Fruit fly (Drosophila melanogaster) whole organism, embryonic: ENCODE measurements around the gene BtbVII.

Source experiments
- Atf3 ChIP-seq: fragments of 200-800 bp; sonication (Bioruptor generic); optimal IDR thresholded peaks from 3 replicates; lab custom pipeline; 2016; ENCODE audit warnings: missing biosample characterization, missing genetic modification characterization
- Bteb2 ChIP-seq: fragments of 200-800 bp; sonication (Bioruptor generic); optimal IDR thresholded peaks from 2 replicates; lab custom pipeline; 2016; ENCODE audit warnings: missing biosample characterization, missing genetic modification characterization
- CG10321 ChIP-seq: fragments of 200-800 bp; sonication (Bioruptor generic); IDR thresholded peaks from 2 replicates; pipeline ENCODE4 v1.3.6; 2022; ENCODE audit warnings: missing biosample characterization, missing genetic modification characterization
- CG10431 ChIP-seq: fragments of 200-800 bp; sonication (Bioruptor generic); optimal IDR thresholded peaks from 3 replicates; lab custom pipeline; 2018; ENCODE audit warnings: missing biosample characterization, mild to moderate bottlenecking, missing genetic modification characterization
- CG11093 ChIP-seq: fragments of 200-800 bp; sonication (Bioruptor generic); IDR thresholded peaks from 3 replicates; pipeline ENCODE4 v1.3.6; 2022; ENCODE audit warnings: missing biosample characterization, missing genetic modification characterization
- CG11696 ChIP-seq: fragments of 200-800 bp; sonication (Bioruptor generic); IDR thresholded peaks from 2 replicates; pipeline ENCODE4 v1.3.6; 2022; ENCODE audit warnings: missing biosample characterization, missing genetic modification characterization
- CG12391 ChIP-seq: fragments of 200-800 bp; sonication (Bioruptor generic); optimal IDR thresholded peaks from 3 replicates; lab custom pipeline; 2018; ENCODE audit warnings: missing biosample characterization, mild to moderate bottlenecking, missing genetic modification characterization, moderate library complexity
- CG13424 ChIP-seq: fragments of 200-800 bp; sonication (Bioruptor generic); optimal IDR thresholded peaks from 2 replicates; lab custom pipeline; 2019; ENCODE audit warnings: missing biosample characterization, mild to moderate bottlenecking, missing genetic modification characterization, moderate library complexity
- CG14667 ChIP-seq: fragments of 200-800 bp; sonication (Bioruptor generic); IDR thresholded peaks from 2 replicates; pipeline ENCODE4 v1.3.6; 2022; ENCODE audit warnings: missing biosample characterization, missing genetic modification characterization
- CG14710 ChIP-seq: fragments of 200-800 bp; sonication (Bioruptor generic); optimal IDR thresholded peaks from 3 replicates; lab custom pipeline; 2019; ENCODE audit warnings: missing biosample characterization, mild to moderate bottlenecking, missing genetic modification characterization, moderate library complexity
- CG15269 ChIP-seq: fragments of 200-800 bp; sonication (Bioruptor generic); optimal IDR thresholded peaks from 2 replicates; lab custom pipeline; 2018; ENCODE audit warnings: missing biosample characterization, mild to moderate bottlenecking, missing genetic modification characterization, moderate library complexity
- CG15479 ChIP-seq: fragments of 200-800 bp; sonication (Bioruptor generic); optimal IDR thresholded peaks from 3 replicates; lab custom pipeline; 2019; ENCODE audit warnings: missing biosample characterization, mild to moderate bottlenecking, missing genetic modification characterization, moderate library complexity
- CG1647 ChIP-seq: fragments of 200-800 bp; sonication (Bioruptor generic); optimal IDR thresholded peaks from 3 replicates; lab custom pipeline; 2016; ENCODE audit warnings: missing biosample characterization, missing genetic modification characterization
- CG17361 ChIP-seq: fragments of 200-800 bp; sonication (Bioruptor generic); IDR thresholded peaks from 3 replicates; pipeline ENCODE4 v1.3.6; 2022; ENCODE audit warnings: missing biosample characterization, missing genetic modification characterization
- CG18011 ChIP-seq: fragments of 200-800 bp; sonication (Bioruptor generic); optimal IDR thresholded peaks from 2 replicates; lab custom pipeline; 2017; ENCODE audit warnings: missing biosample characterization, missing genetic modification characterization, mild to moderate bottlenecking, moderate library complexity, missing genotype
- CG2116 ChIP-seq: fragments of 200-800 bp; sonication (Bioruptor generic); optimal IDR thresholded peaks from 3 replicates; lab custom pipeline; 2018; ENCODE audit warnings: missing biosample characterization, mild to moderate bottlenecking, missing genetic modification characterization
- CG30403 ChIP-seq: fragments of 200-800 bp; sonication (Bioruptor generic); optimal IDR thresholded peaks from 3 replicates; lab custom pipeline; 2016; ENCODE audit warnings: missing biosample characterization, missing genetic modification characterization
- CG31365 ChIP-seq: fragments of 200-800 bp; sonication (Bioruptor generic); optimal IDR thresholded peaks from 2 replicates; lab custom pipeline; 2018; ENCODE audit warnings: missing biosample characterization, mild to moderate bottlenecking, missing genetic modification characterization
- CG3726 ChIP-seq: fragments of 200-800 bp; sonication (Bioruptor generic); IDR thresholded peaks from 3 replicates; pipeline ENCODE4, ENCODE4 v1.3.6; 2022; ENCODE audit warnings: missing biosample characterization, missing genetic modification characterization
- CG9437 ChIP-seq: fragments of 200-800 bp; sonication (Bioruptor generic); optimal IDR thresholded peaks from 2 replicates; lab custom pipeline; 2018; ENCODE audit warnings: missing biosample characterization, mild to moderate bottlenecking, missing genetic modification characterization
- CG9817 ChIP-seq: fragments of 200-800 bp; sonication (Bioruptor generic); optimal IDR thresholded peaks from 2 replicates; lab custom pipeline; 2018; ENCODE audit warnings: missing biosample characterization, mild to moderate bottlenecking, missing genetic modification characterization, moderate library complexity
- CoRest ChIP-seq: fragments of 200-800 bp; sonication (Bioruptor generic); optimal IDR thresholded peaks from 3 replicates; lab custom pipeline; 2018; ENCODE audit warnings: missing biosample characterization, mild to moderate bottlenecking, missing genetic modification characterization, moderate library complexity
- Dfd ChIP-seq, 2 experiments: fragments of >200 bp; optimal IDR thresholded peaks; 2 replicates each; lab custom pipeline; 2017; ENCODE audit warnings: missing biosample characterization in 2 of 2, missing genetic modification characterization in 2 of 2
- HLH3B ChIP-seq: fragments of 200-800 bp; sonication (Bioruptor generic); IDR thresholded peaks from 2 replicates; pipeline ENCODE4 v1.3.6; 2022; ENCODE audit warnings: missing biosample characterization, missing genetic modification characterization
- Hand ChIP-seq: fragments of 200-800 bp; sonication (Bioruptor generic); optimal IDR thresholded peaks from 2 replicates; lab custom pipeline; 2017; ENCODE audit warnings: mild to moderate bottlenecking, missing biosample characterization, missing genetic modification reagents, missing genetic modification characterization
- Spps ChIP-seq: fragments of 200-800 bp; sonication (Bioruptor generic); optimal IDR thresholded peaks from 2 replicates; lab custom pipeline; 2018; ENCODE audit warnings: missing biosample characterization, mild to moderate bottlenecking, missing genetic modification characterization
- TFAM ChIP-seq: fragments of 200-800 bp; sonication (Bioruptor generic); optimal IDR thresholded peaks from 2 replicates; lab custom pipeline; 2017; ENCODE audit warnings: missing biosample characterization, missing genetic modification characterization, inconsistent platforms
- ara ChIP-seq: fragments of 200-800 bp; sonication (Bioruptor generic); IDR thresholded peaks from 2 replicates; pipeline ENCODE4 v1.3.6; 2022; ENCODE audit warnings: missing biosample characterization, missing genetic modification characterization
- bcd ChIP-seq: fragments of 200-800 bp; sonication (Bioruptor generic); optimal IDR thresholded peaks from 2 replicates; lab custom pipeline; 2017; ENCODE audit warnings: missing biosample characterization, mild to moderate bottlenecking, missing genetic modification characterization
- chn ChIP-seq: fragments of 200-800 bp; sonication (Bioruptor generic); optimal IDR thresholded peaks from 2 replicates; lab custom pipeline; 2016; ENCODE audit warnings: missing biosample characterization, missing genetic modification characterization
- dati ChIP-seq: fragments of 200-800 bp; sonication (Bioruptor generic); IDR thresholded peaks from 2 replicates; pipeline ENCODE4 v1.3.6; 2022; ENCODE audit warnings: missing biosample characterization, missing genetic modification characterization
- en ChIP-seq: fragments of 200-800 bp; sonication (Bioruptor generic); optimal IDR thresholded peaks from 2 replicates; lab custom pipeline; 2016; ENCODE audit warnings: missing biosample characterization, missing genetic modification characterization
- grn ChIP-seq: fragments of 200-800 bp; sonication (Bioruptor generic); optimal IDR thresholded peaks from 3 replicates; lab custom pipeline; 2017; ENCODE audit warnings: missing biosample characterization, missing genetic modification characterization
- her ChIP-seq: fragments of 200-800 bp; sonication (Bioruptor generic); optimal IDR thresholded peaks from 2 replicates; lab custom pipeline; 2016; ENCODE audit warnings: missing biosample characterization, missing genetic modification characterization
- inv ChIP-seq: fragments of 200-800 bp; sonication (Bioruptor generic); IDR thresholded peaks from 2 replicates; pipeline ENCODE4 v1.3.6; 2022; ENCODE audit warnings: missing biosample characterization, missing genetic modification characterization; ENCODE audit not compliant: partially characterized antibody
- jigr1 ChIP-seq: fragments of 200-800 bp; sonication (Bioruptor generic); IDR thresholded peaks from 3 replicates; pipeline ENCODE4 v1.3.6; 2022; ENCODE audit warnings: missing biosample characterization, missing genetic modification characterization
- ken ChIP-seq: fragments of 200-800 bp; sonication (Bioruptor generic); IDR thresholded peaks from 3 replicates; pipeline ENCODE4 v1.3.6; 2022; ENCODE audit warnings: missing biosample characterization, missing genetic modification characterization
- klu ChIP-seq: fragments of 200-800 bp; sonication (Bioruptor generic); IDR thresholded peaks from 2 replicates; pipeline ENCODE4 v1.3.6; 2022; ENCODE audit warnings: missing biosample characterization, missing genetic modification characterization
- lbe ChIP-seq: fragments of 200-800 bp; sonication (Bioruptor generic); optimal IDR thresholded peaks from 2 replicates; lab custom pipeline; 2016; ENCODE audit warnings: missing biosample characterization, mild to moderate bottlenecking, missing genetic modification characterization
- lmd ChIP-seq: fragments of 200-800 bp; sonication (Bioruptor generic); IDR thresholded peaks from 2 replicates; pipeline ENCODE4 v1.3.6; 2022; ENCODE audit warnings: missing biosample characterization, missing genetic modification characterization
- mirr ChIP-seq: fragments of 200-800 bp; sonication (Bioruptor generic); optimal IDR thresholded peaks from 3 replicates; lab custom pipeline; 2018; ENCODE audit warnings: missing biosample characterization, mild to moderate bottlenecking, missing genetic modification characterization
- nmo ChIP-seq: fragments of 200-800 bp; sonication (Bioruptor generic); optimal IDR thresholded peaks from 2 replicates; lab custom pipeline; 2018; ENCODE audit warnings: missing biosample characterization, mild to moderate bottlenecking, missing genetic modification characterization, moderate library complexity
- pzg ChIP-seq: fragments of 200-800 bp; sonication (Bioruptor generic); optimal IDR thresholded peaks from 3 replicates; lab custom pipeline; 2018; ENCODE audit warnings: missing biosample characterization, mild to moderate bottlenecking, missing genetic modification characterization, moderate library complexity
- rib ChIP-seq: fragments of 200-800 bp; sonication (Bioruptor generic); IDR thresholded peaks from 2 replicates; pipeline ENCODE4 v1.3.6; 2022; ENCODE audit warnings: missing biosample characterization, missing genetic modification characterization
- salm ChIP-seq: fragments of 200-800 bp; sonication (Bioruptor generic); optimal IDR thresholded peaks from 2 replicates; lab custom pipeline; 2018; ENCODE audit warnings: missing biosample characterization, mild to moderate bottlenecking, missing genetic modification characterization
- sr ChIP-seq: fragments of 200-800 bp; sonication (Bioruptor generic); IDR thresholded peaks from 3 replicates; pipeline ENCODE4 v1.3.6; 2022; ENCODE audit warnings: missing biosample characterization, missing genetic modification characterization
- sug ChIP-seq: fragments of 200-800 bp; optimal IDR thresholded peaks from 2 replicates; lab custom pipeline; 2019; ENCODE audit warnings: missing biosample characterization, mild to moderate bottlenecking, missing genetic modification characterization, moderate library complexity
- tap ChIP-seq: fragments of 200-800 bp; optimal IDR thresholded peaks from 3 replicates; lab custom pipeline; 2019; ENCODE audit warnings: missing biosample characterization, mild to moderate bottlenecking, missing genetic modification characterization, moderate library complexity
- toy ChIP-seq: fragments of 200-800 bp; sonication (Bioruptor generic); IDR thresholded peaks from 2 replicates; pipeline ENCODE4 v1.3.6; 2022; ENCODE audit warnings: missing biosample characterization, missing genetic modification characterization
- unc-4 ChIP-seq: fragments of 200-800 bp; sonication (Bioruptor generic); IDR thresholded peaks from 2 replicates; pipeline ENCODE4 v1.3.6; 2022; ENCODE audit warnings: missing biosample characterization, missing genetic modification characterization; ENCODE audit not compliant: partially characterized antibody
- vvl ChIP-seq: fragments of 200-800 bp; sonication (Bioruptor generic); IDR thresholded peaks from 2 replicates; pipeline ENCODE4 v1.3.6; 2022; ENCODE audit warnings: missing biosample characterization, missing genetic modification characterization
- z ChIP-seq: fragments of 200-800 bp; sonication (Bioruptor generic); IDR thresholded peaks from 3 replicates; pipeline ENCODE4 v1.3.6; 2022; ENCODE audit warnings: missing biosample characterization, missing genetic modification characterization

BtbVII gene

dm6 chr3L:3197464-3197863 is 49.0 kb downstream of the BtbVII start, which contains the start of gene CG14966 (continued):
- TF ChIP-seq Dfd (GFP tag; optimal IDR thresholded peaks at IDR 0.05; lab: Kevin White, UChicago): no peak
- TF ChIP-seq vvl (GFP tag; lab: Robert Waterston, UW): peak; percentile 40; the same call in 1 of the 2 replicates
- TF ChIP-seq klu (GFP tag; lab: Robert Waterston, UW): no peak
- TF ChIP-seq sug (tag; lab: Kevin White, UChicago): peak; percentile 50
- no peak for TF ChIP-seq dati
- TF ChIP-seq CG10321 (GFP tag; lab: Robert Waterston, UW): no peak
- peak; percentile 33 for TF ChIP-seq CG12391
- no peak for TF ChIP-seq CG18011
- no peak for TF ChIP-seq CG15479 (GFP tag; lab: Kevin White, UChicago)
- TF ChIP-seq lmd (GFP tag; lab: Robert Waterston, UW): no peak
- peak; percentile 65 for TF ChIP-seq rib (GFP tag; lab: Robert Waterston, UW)
- peak; percentile 91 for TF ChIP-seq unc-4 (GFP tag; lab: Robert Waterston, UW)
- TF ChIP-seq CG14667: no peak
- TF ChIP-seq CG2116 (GFP tag; lab: Kevin White, UChicago): peak; percentile 43
- no peak for TF ChIP-seq en (GFP tag; lab: Kevin White, UChicago)
- TF ChIP-seq HLH3B (GFP tag; lab: Robert Waterston, UW): no peak
- no peak for TF ChIP-seq CG31365 (tag; lab: Kevin White, UChicago)
- TF ChIP-seq Spps (tag; lab: Kevin White, UChicago): no peak
- TF ChIP-seq CG9437 (GFP tag; lab: Kevin White, UChicago): no peak
- TF ChIP-seq chn (GFP tag; lab: Kevin White, UChicago): no peak
- TF ChIP-seq CG10431 (GFP tag; lab: Kevin White, UChicago): peak; percentile 89
- TF ChIP-seq ara (GFP tag; lab: Robert Waterston, UW): no peak
- peak; percentile 45 for TF ChIP-seq CoRest (tag; lab: Kevin White, UChicago)
- TF ChIP-seq salm (tag; lab: Kevin White, UChicago): no peak
- TF ChIP-seq CG11093 (GFP tag; lab: Robert Waterston, UW): no peak
- TF ChIP-seq toy (GFP tag; lab: Robert Waterston, UW): no peak
- TF ChIP-seq CG15269 (tag; lab: Kevin White, UChicago): peak; percentile 12
- TF ChIP-seq grn (GFP tag; lab: Kevin White, UChicago): peak; percentile 11
- no peak for TF ChIP-seq CG11696 (GFP tag; lab: Robert Waterston, UW)
- TF ChIP-seq pzg: peak; percentile 89
- 0 out of 3 replicates have a peak, but pooled peaks have one; percentile 24 for TF ChIP-seq CG17361
- peak; percentile 31 for TF ChIP-seq CG13424 (tag; lab: Kevin White, UChicago)
- TF ChIP-seq tap (tag; lab: Kevin White, UChicago): no peak
- peak; percentile 17 for TF ChIP-seq lbe (GFP tag; lab: Kevin White, UChicago)
- no peak for TF ChIP-seq z (GFP tag; lab: Robert Waterston, UW)
- TF ChIP-seq CG30403 (GFP tag; lab: Kevin White, UChicago): peak; percentile 13
- no peak for TF ChIP-seq Hand (GFP tag; lab: Kevin White, UChicago)
- TF ChIP-seq nmo (GFP tag; lab: Kevin White, UChicago): peak; percentile 43
- no peak for TF ChIP-seq Atf3
- TF ChIP-seq CG3726 (GFP tag; lab: Robert Waterston, UW): no peak
- TF ChIP-seq ken: no peak
- no peak for TF ChIP-seq bcd (GFP tag; lab: Kevin White, UChicago)
- TF ChIP-seq Bteb2 (GFP tag; lab: Kevin White, UChicago): peak; percentile 23
- no peak for TF ChIP-seq sr (GFP tag; lab: Robert Waterston, UW)
- no peak for TF ChIP-seq jigr1 (GFP tag; lab: Robert Waterston, UW)
- TF ChIP-seq CG9817: peak; percentile 6
- no peak for TF ChIP-seq CG1647 (GFP tag; lab: Kevin White, UChicago)
- peak; percentile 78 for TF ChIP-seq inv (GFP tag; lab: Robert Waterston, UW)
- TF ChIP-seq CG14710 (tag; lab: Kevin White, UChicago): peak; percentile 57
- TF ChIP-seq mirr (GFP tag; lab: Kevin White, UChicago): peak; percentile 30
- no peak for TF ChIP-seq her (GFP tag; lab: Kevin White, UChicago)
- TF ChIP-seq TFAM: no peak
